Worm (Caenorhabditis elegans) whole organism, young adult: ENCODE measurements around the gene F26F2.11.

Experiments
- B0019.2 ChIP-seq: fragments of 200-800 bp; sonication (Bioruptor generic); conservative IDR thresholded peaks from 2 replicates; pipeline ENCODE4 v1.3.6; 2022; ENCODE audit warnings: missing genetic modification reagents, missing genetic modification characterization, missing compliant biosample characterization
- F10E7.11 ChIP-seq: sonication (generic microtip); optimal IDR thresholded peaks from 2 replicates; lab custom pipeline; 2017; ENCODE audit warnings: mild to moderate bottlenecking, missing genetic modification characterization, moderate library complexity, missing compliant biosample characterization
- F37B4.10 ChIP-seq: fragments of 200-800 bp; sonication (Bioruptor generic); IDR thresholded peaks from 2 replicates; pipeline ENCODE4 v1.3.6; 2022; ENCODE audit warnings: missing genetic modification characterization, missing compliant biosample characterization
- F57A8.1 ChIP-seq: fragments of 200-800 bp; sonication (Bioruptor generic); optimal IDR thresholded peaks from 2 replicates; lab custom pipeline; 2018; ENCODE audit warnings: mild to moderate bottlenecking, missing genetic modification characterization, moderate library complexity, missing compliant biosample characterization
- T07F8.4 ChIP-seq: sonication (generic microtip); optimal IDR thresholded peaks from 2 replicates; lab custom pipeline; 2016; ENCODE audit warnings: mild to moderate bottlenecking, missing genetic modification characterization, moderate library complexity, missing compliant biosample characterization
- Y67H2A.10 ChIP-seq: fragments of 200-800 bp; sonication (Bioruptor generic); conservative IDR thresholded peaks from 2 replicates; pipeline ENCODE4 v1.3.6; 2022; ENCODE audit warnings: missing genetic modification reagents, missing genetic modification characterization, missing compliant biosample characterization
- Y79H2A.3 ChIP-seq: fragments of 200-800 bp; sonication (Bioruptor generic); conservative IDR thresholded peaks from 2 replicates; pipeline ENCODE4 v1.3.6; 2022; ENCODE audit warnings: missing genetic modification reagents, missing genetic modification characterization, missing compliant biosample characterization
- ZK185.1 ChIP-seq: sonication (generic microtip); optimal IDR thresholded peaks from 2 replicates; lab custom pipeline; 2016; ENCODE audit warnings: mild to moderate bottlenecking, missing genetic modification characterization, missing compliant biosample characterization; ENCODE audit not compliant: poor library complexity, severe bottlenecking
- atf-7 ChIP-seq: sonication (generic microtip); optimal IDR thresholded peaks from 2 replicates; lab custom pipeline; 2017; ENCODE audit warnings: mild to moderate bottlenecking, missing genetic modification characterization, missing compliant biosample characterization
- attf-5 ChIP-seq: fragments of 200-800 bp; sonication (Bioruptor generic); optimal IDR thresholded peaks from 2 replicates; lab custom pipeline; 2018; ENCODE audit warnings: mild to moderate bottlenecking, missing genetic modification characterization, missing compliant biosample characterization
- attf-6 ChIP-seq: fragments of 200-800 bp; sonication (Bioruptor generic); IDR thresholded peaks from 2 replicates; pipeline ENCODE4 v1.3.6; 2022; ENCODE audit warnings: missing genetic modification reagents, missing genetic modification characterization, missing compliant biosample characterization
- ccch-3 ChIP-seq: fragments of 200-800 bp; sonication (Bioruptor generic); optimal IDR thresholded peaks from 2 replicates; lab custom pipeline; 2018; ENCODE audit warnings: mild to moderate bottlenecking, missing genetic modification characterization, missing compliant biosample characterization
- ceh-79 ChIP-seq: sonication (generic microtip); optimal IDR thresholded peaks from 2 replicates; lab custom pipeline; 2017; ENCODE audit warnings: mild to moderate bottlenecking, missing genetic modification characterization, missing compliant biosample characterization
- ceh-91 ChIP-seq: fragments of 200-800 bp; sonication (Bioruptor generic); IDR thresholded peaks from 2 replicates; pipeline ENCODE4 v1.3.6; 2022; ENCODE audit warnings: missing genetic modification reagents, missing genetic modification characterization, missing compliant biosample characterization
- die-1 ChIP-seq: sonication (generic microtip); optimal IDR thresholded peaks from 2 replicates; lab custom pipeline; 2016; ENCODE audit warnings: missing genotype, mild to moderate bottlenecking, missing genetic modification characterization, missing compliant biosample characterization
- dpff-1 ChIP-seq: sonication (generic microtip); optimal IDR thresholded peaks from 2 replicates; lab custom pipeline; 2017; ENCODE audit warnings: mild to moderate bottlenecking, missing genetic modification characterization, missing compliant biosample characterization
- dpl-1 ChIP-seq: fragments of 150-350 bp; optimal IDR thresholded peaks from 2 replicates; lab custom pipeline; 2014; ENCODE audit warnings: missing biosample characterization, missing genetic modification reagents, missing genetic modification characterization
- efl-1 ChIP-seq: fragments of 150-350 bp; optimal IDR thresholded peaks from 2 replicates; lab custom pipeline; 2014; ENCODE audit warnings: missing biosample characterization, missing genetic modification reagents, missing genetic modification characterization
- egrh-3 ChIP-seq: fragments of 200-800 bp; sonication (Bioruptor generic); IDR thresholded peaks from 2 replicates; pipeline ENCODE4 v1.3.6; 2022; ENCODE audit warnings: missing genetic modification reagents, missing genetic modification characterization, missing compliant biosample characterization
- ets-4 ChIP-seq: fragments of 200-800 bp; sonication (Bioruptor generic); optimal IDR thresholded peaks from 2 replicates; lab custom pipeline; 2018; ENCODE audit warnings: mild to moderate bottlenecking, missing genetic modification characterization, missing compliant biosample characterization
- him-1 ChIP-seq: sonication (generic microtip); optimal IDR thresholded peaks from 2 replicates; lab custom pipeline; 2016; ENCODE audit warnings: missing genotype, missing genetic modification reagents, missing genetic modification characterization, missing compliant biosample characterization
- hsf-1 ChIP-seq: fragments of 200-800 bp; sonication (Bioruptor generic); IDR thresholded peaks from 2 replicates; pipeline ENCODE4 v1.3.6; 2022; ENCODE audit warnings: missing genetic modification reagents, missing genetic modification characterization, missing compliant biosample characterization
- lag-1 ChIP-seq: fragments of 200-800 bp; sonication (Bioruptor generic); IDR thresholded peaks from 2 replicates; pipeline ENCODE4 v1.3.6; 2022; ENCODE audit warnings: missing genetic modification reagents, missing genetic modification characterization, missing compliant biosample characterization
- let-607 ChIP-seq, 2 experiments: fragments of 200-800 bp in 1 of 2; sonication (Bioruptor generic) in 1 of 2; sonication (generic microtip) in 1 of 2; optimal IDR thresholded peaks; 2 replicates each; lab custom pipeline; 2016 to 2018; ENCODE audit warnings: mild to moderate bottlenecking in 2 of 2, missing compliant biosample characterization in 2 of 2, missing genetic modification characterization in 2 of 2, moderate library complexity in 2 of 2, missing genotype in 1 of 2
- lin-35 ChIP-seq, 3 experiments: fragments of 150-350 bp in 2 of 3; sonication (generic microtip) in 1 of 3; optimal IDR thresholded peaks; 2 replicates each; lab custom pipeline; 2014 to 2018; ENCODE audit warnings: missing biosample characterization in 3 of 3, missing genetic modification characterization in 3 of 3, missing genetic modification reagents in 3 of 3
- lir-1 ChIP-seq: fragments of 200-800 bp; sonication (Bioruptor generic); conservative IDR thresholded peaks from 2 replicates; pipeline ENCODE4 v1.3.6; 2022; ENCODE audit warnings: missing genetic modification reagents, missing genetic modification characterization, missing compliant biosample characterization
- madf-10 ChIP-seq: sonication (generic microtip); optimal IDR thresholded peaks from 2 replicates; lab custom pipeline; 2016; ENCODE audit warnings: mild to moderate bottlenecking, missing genetic modification characterization, missing compliant biosample characterization
- madf-3 ChIP-seq: fragments of 200-800 bp; sonication (Bioruptor generic); IDR thresholded peaks from 2 replicates; pipeline ENCODE4 v1.3.6; 2022; ENCODE audit warnings: missing genetic modification reagents, missing genetic modification characterization, missing compliant biosample characterization
- madf-8 ChIP-seq: fragments of 200-800 bp; sonication (Bioruptor generic); conservative IDR thresholded peaks from 2 replicates; pipeline ENCODE4 v1.3.6; 2022; ENCODE audit warnings: missing genetic modification reagents, missing genetic modification characterization, missing compliant biosample characterization
- mes-4 ChIP-seq: sonication (generic microtip); optimal IDR thresholded peaks from 2 replicates; lab custom pipeline; 2016; ENCODE audit warnings: missing genotype, missing genetic modification characterization, missing compliant biosample characterization
- mxl-1 ChIP-seq: sonication (generic microtip); optimal IDR thresholded peaks from 2 replicates; lab custom pipeline; 2016; ENCODE audit warnings: missing genetic modification characterization, missing compliant biosample characterization
- nfyb-1 ChIP-seq: fragments of 200-800 bp; sonication (Bioruptor generic); IDR thresholded peaks from 2 replicates; pipeline ENCODE4 v1.3.6; 2022; ENCODE audit warnings: missing genetic modification reagents, missing genetic modification characterization, missing compliant biosample characterization
- sdz-38 ChIP-seq: sonication (generic microtip); optimal IDR thresholded peaks from 2 replicates; lab custom pipeline; 2016; ENCODE audit warnings: missing genotype, missing genetic modification characterization, missing compliant biosample characterization
- snpc-1.1 ChIP-seq: sonication (generic microtip); optimal IDR thresholded peaks from 2 replicates; lab custom pipeline; 2017; ENCODE audit warnings: missing genetic modification characterization, mild to moderate bottlenecking, missing compliant biosample characterization, antibody characterized with exemption, moderate library complexity, missing genotype, missing genetic modification reagents; ENCODE audit not compliant: insufficient read depth
- snpc-4 ChIP-seq, 5 experiments: fragments of 150-350 bp in 1 of 5; sonication (generic microtip) in 4 of 5; optimal IDR thresholded peaks; 2 replicates each; lab custom pipeline; 2014 to 2018; ENCODE audit warnings: missing genetic modification characterization in 5 of 5, missing biosample characterization in 3 of 5, antibody characterized with exemption in 2 of 5, mild to moderate bottlenecking in 2 of 5, missing compliant biosample characterization in 2 of 5, missing genotype in 2 of 5, moderate library complexity in 2 of 5, missing genetic modification reagents in 1 of 5
- somi-1 ChIP-seq: fragments of 200-800 bp; sonication (Bioruptor generic); optimal IDR thresholded peaks from 2 replicates; lab custom pipeline; 2018; ENCODE audit warnings: mild to moderate bottlenecking, missing genetic modification characterization, missing compliant biosample characterization
- zim-3 ChIP-seq: sonication (generic microtip); optimal IDR thresholded peaks from 2 replicates; lab custom pipeline; 2017; ENCODE audit warnings: mild to moderate bottlenecking, missing genetic modification characterization, moderate library complexity, missing compliant biosample characterization
- ztf-3 ChIP-seq: fragments of 200-800 bp; sonication (Bioruptor generic); optimal IDR thresholded peaks from 2 replicates; lab custom pipeline; 2018; ENCODE audit warnings: mild to moderate bottlenecking, missing genetic modification characterization, missing compliant biosample characterization
- ztf-6 ChIP-seq: fragments of 200-800 bp; sonication (Bioruptor generic); IDR thresholded peaks from 2 replicates; pipeline ENCODE4 v1.3.6; 2022; ENCODE audit warnings: missing genetic modification reagents, missing genetic modification characterization, missing compliant biosample characterization

The F26F2.11 gene

ce11 chrV:20580511-20581040 lies 15.0 kb downstream of the F26F2.11 start, which contains the start of gene F26F2.7 (continued):
- peak; percentile 92 for TF ChIP-seq attf-5 (GFP tag; lab: Kevin White, UChicago)
- no peak for TF ChIP-seq F57A8.1 (GFP tag; lab: Kevin White, UChicago)
- TF ChIP-seq attf-6, result peak; percentile 79
- no peak for TF ChIP-seq zim-3 (tag; lab: Kevin White, UChicago)
- TF ChIP-seq dpff-1 (tag; lab: Kevin White, UChicago), result no peak
- TF ChIP-seq ztf-3 (GFP tag; lab: Kevin White, UChicago), result no peak
- TF ChIP-seq ets-4, result no peak
- no peak for TF ChIP-seq die-1 (tag; lab: Kevin White, UChicago)
- peak; percentile 29; the same call in 1 of the 2 replicates for TF ChIP-seq Y79H2A.3 (GFP tag; lab: Robert Waterston, UW)
- peak; percentile 33 to 81 for TF ChIP-seq let-607 (tag; optimal IDR thresholded peaks at IDR 0.05; lab: Kevin White, UChicago)
- peak; percentile 83 for TF ChIP-seq atf-7 (tag; lab: Kevin White, UChicago)
- no peak for TF ChIP-seq ZK185.1 (tag; lab: Kevin White, UChicago)
- peak; percentile 9 for TF ChIP-seq mxl-1 (tag; lab: Kevin White, UChicago)
- no peak for TF ChIP-seq lag-1 (GFP tag; lab: Robert Waterston, UW)
- TF ChIP-seq him-1 (tag; lab: Kevin White, UChicago), result peak; percentile 77
- 0 out of 2 replicates have a peak, but pooled peaks have one; percentile 20 for TF ChIP-seq B0019.2 (GFP tag; lab: Robert Waterston, UW)
- TF ChIP-seq ztf-6, result no peak
- TF ChIP-seq snpc-1.1 (tag; lab: Kevin White, UChicago), result peak; percentile 41
- TF ChIP-seq madf-3 (GFP tag; lab: Robert Waterston, UW), result peak; percentile 83
- peak; percentile 99 for TF ChIP-seq madf-8 (GFP tag; lab: Robert Waterston, UW)
- peak; percentile 63; the same call in 1 of the 2 replicates for TF ChIP-seq Y67H2A.10
- TF ChIP-seq ceh-91 (GFP tag; lab: Robert Waterston, UW), result peak; percentile 87
- peak; percentile 78 for TF ChIP-seq madf-10 (tag; lab: Kevin White, UChicago)
- TF ChIP-seq F37B4.10, result 0 out of 2 replicates have a peak, but pooled peaks have one; percentile 20
- TF ChIP-seq sdz-38 (tag; lab: Kevin White, UChicago), result no peak
- TF ChIP-seq efl-1 (GFP tag; lab: Kevin White, UChicago), result peak; percentile 57
- TF ChIP-seq F10E7.11 (tag; lab: Kevin White, UChicago), result peak; percentile 30
- TF ChIP-seq lir-1, result peak; percentile 80; the same call in 1 of the 2 replicates
- peak; percentile 29 for TF ChIP-seq ceh-79
- no peak for TF ChIP-seq hsf-1 (GFP tag; lab: Robert Waterston, UW)
- TF ChIP-seq T07F8.4, result no peak
- no peak for TF ChIP-seq snpc-4 (GFP tag; optimal IDR thresholded peaks at IDR 0.05; lab: Kevin White, UChicago)
- TF ChIP-seq snpc-4 (tag; optimal IDR thresholded peaks at IDR 0.05; lab: Kevin White, UChicago), result peak in 3 of 4 experiments; percentile 26 to 85 (median 79)
- TF ChIP-seq mes-4 (tag; lab: Kevin White, UChicago), result no peak
- peak; percentile 58; the same call in 1 of the 2 replicates for TF ChIP-seq egrh-3 (GFP tag; lab: Robert Waterston, UW)
- TF ChIP-seq ccch-3 (GFP tag; lab: Kevin White, UChicago), result no peak
- TF ChIP-seq dpl-1, result peak; percentile 59
- TF ChIP-seq lin-35 (GFP tag; optimal IDR thresholded peaks at IDR 0.05; lab: Kevin White, UChicago), result peak in 2 of 3 experiments; percentile 4 to 82
- TF ChIP-seq somi-1 (GFP tag; lab: Kevin White, UChicago), result peak; percentile 29
- no peak; the same call in 1 of the 2 replicates for TF ChIP-seq nfyb-1 (GFP tag; lab: Robert Waterston, UW)
- TF ChIP-seq, all 124 proteins: peak for 68
